Worm (Caenorhabditis elegans) whole organism, young adult: Measurements from ENCODE around the gene F56A11.6.

Experiments
- B0261.1 ChIP-seq: sonication (generic microtip); optimal IDR thresholded peaks from 2 replicates; lab custom pipeline; 2016; ENCODE audit warnings: mild to moderate bottlenecking, missing genetic modification characterization, moderate library complexity, missing compliant biosample characterization
- C06A6.2 ChIP-seq: fragments of 200-800 bp; sonication (Bioruptor generic); conservative IDR thresholded peaks from 2 replicates; pipeline ENCODE4 v1.3.6; 2022; ENCODE audit warnings: missing genetic modification characterization, missing compliant biosample characterization
- F23B12.7 ChIP-seq: sonication (generic microtip); optimal IDR thresholded peaks from 2 replicates; lab custom pipeline; 2017; ENCODE audit warnings: missing genetic modification characterization, mild to moderate bottlenecking, missing compliant biosample characterization, antibody characterized with exemption, moderate library complexity; ENCODE audit not compliant: insufficient read depth
- F33H1.4 ChIP-seq: fragments of 200-800 bp; sonication (Bioruptor generic); IDR thresholded peaks from 2 replicates; pipeline ENCODE4 v1.3.6; 2022; ENCODE audit warnings: missing genetic modification reagents, missing genetic modification characterization, missing compliant biosample characterization
- F37B4.10 ChIP-seq: fragments of 200-800 bp; sonication (Bioruptor generic); IDR thresholded peaks from 2 replicates; pipeline ENCODE4 v1.3.6; 2022; ENCODE audit warnings: missing genetic modification characterization, missing compliant biosample characterization
- F39B2.1 ChIP-seq: fragments of 200-800 bp; sonication (Bioruptor generic); IDR thresholded peaks from 2 replicates; pipeline ENCODE4 v1.3.6; 2022; ENCODE audit warnings: missing genetic modification reagents, missing genetic modification characterization, missing compliant biosample characterization
- F52B5.7 ChIP-seq: sonication (generic microtip); optimal IDR thresholded peaks from 2 replicates; lab custom pipeline; 2016; ENCODE audit warnings: mild to moderate bottlenecking, missing genetic modification characterization, missing compliant biosample characterization
- K11D2.4 ChIP-seq: fragments of 200-800 bp; sonication (Bioruptor generic); IDR thresholded peaks from 2 replicates; pipeline ENCODE4 v1.3.6; 2022; ENCODE audit warnings: missing genetic modification reagents, missing genetic modification characterization, missing compliant biosample characterization
- atf-7 ChIP-seq: sonication (generic microtip); optimal IDR thresholded peaks from 2 replicates; lab custom pipeline; 2017; ENCODE audit warnings: mild to moderate bottlenecking, missing genetic modification characterization, missing compliant biosample characterization
- attf-5 ChIP-seq: fragments of 200-800 bp; sonication (Bioruptor generic); optimal IDR thresholded peaks from 2 replicates; lab custom pipeline; 2018; ENCODE audit warnings: mild to moderate bottlenecking, missing genetic modification characterization, missing compliant biosample characterization
- attf-6 ChIP-seq: fragments of 200-800 bp; sonication (Bioruptor generic); IDR thresholded peaks from 2 replicates; pipeline ENCODE4 v1.3.6; 2022; ENCODE audit warnings: missing genetic modification reagents, missing genetic modification characterization, missing compliant biosample characterization
- bed-1 ChIP-seq: fragments of 200-800 bp; sonication (Bioruptor generic); IDR thresholded peaks from 2 replicates; pipeline ENCODE4 v1.3.6; 2022; ENCODE audit warnings: missing genetic modification reagents, missing genetic modification characterization, missing compliant biosample characterization
- bed-2 ChIP-seq: fragments of 200-800 bp; sonication (Bioruptor generic); IDR thresholded peaks from 2 replicates; pipeline ENCODE4 v1.3.6; 2022; ENCODE audit warnings: missing genetic modification reagents, missing genetic modification characterization, missing compliant biosample characterization
- cebp-2 ChIP-seq: fragments of 200-800 bp; sonication (Bioruptor generic); IDR thresholded peaks from 2 replicates; pipeline ENCODE4 v1.3.6; 2022; ENCODE audit warnings: missing genetic modification characterization, missing compliant biosample characterization
- ceh-100 ChIP-seq: fragments of 200-800 bp; sonication (Bioruptor generic); IDR thresholded peaks from 2 replicates; pipeline ENCODE4 v1.3.6; 2022; ENCODE audit warnings: missing genetic modification reagents, missing genetic modification characterization, missing compliant biosample characterization
- ceh-58 ChIP-seq: fragments of 200-800 bp; sonication (Bioruptor generic); IDR thresholded peaks from 2 replicates; pipeline ENCODE4 v1.3.6; 2022; ENCODE audit warnings: missing genetic modification characterization, missing compliant biosample characterization
- ceh-79 ChIP-seq: sonication (generic microtip); optimal IDR thresholded peaks from 2 replicates; lab custom pipeline; 2017; ENCODE audit warnings: mild to moderate bottlenecking, missing genetic modification characterization, missing compliant biosample characterization
- ceh-91 ChIP-seq: fragments of 200-800 bp; sonication (Bioruptor generic); IDR thresholded peaks from 2 replicates; pipeline ENCODE4 v1.3.6; 2022; ENCODE audit warnings: missing genetic modification reagents, missing genetic modification characterization, missing compliant biosample characterization
- dpl-1 ChIP-seq: fragments of 150-350 bp; optimal IDR thresholded peaks from 2 replicates; lab custom pipeline; 2014; ENCODE audit warnings: missing biosample characterization, missing genetic modification reagents, missing genetic modification characterization
- egl-44 ChIP-seq: fragments of 200-800 bp; sonication (Bioruptor generic); IDR thresholded peaks from 2 replicates; pipeline ENCODE4 v1.3.6; 2022; ENCODE audit warnings: missing genetic modification reagents, missing genetic modification characterization, missing compliant biosample characterization
- egrh-3 ChIP-seq: fragments of 200-800 bp; sonication (Bioruptor generic); IDR thresholded peaks from 2 replicates; pipeline ENCODE4 v1.3.6; 2022; ENCODE audit warnings: missing genetic modification reagents, missing genetic modification characterization, missing compliant biosample characterization
- him-1 ChIP-seq: sonication (generic microtip); optimal IDR thresholded peaks from 2 replicates; lab custom pipeline; 2016; ENCODE audit warnings: missing genotype, missing genetic modification reagents, missing genetic modification characterization, missing compliant biosample characterization
- hlh-12 ChIP-seq: sonication (generic microtip); optimal IDR thresholded peaks from 2 replicates; lab custom pipeline; 2016; ENCODE audit warnings: missing genetic modification characterization, missing compliant biosample characterization
- hlh-26 ChIP-seq: fragments of 200-800 bp; sonication (Bioruptor generic); conservative IDR thresholded peaks from 2 replicates; pipeline ENCODE4 v1.3.6; 2022; ENCODE audit warnings: missing genetic modification reagents, missing genetic modification characterization, missing compliant biosample characterization
- hmg-20 ChIP-seq: fragments of 200-800 bp; sonication (Bioruptor generic); IDR thresholded peaks from 2 replicates; pipeline ENCODE4 v1.3.6; 2022; ENCODE audit warnings: missing genetic modification reagents, missing genetic modification characterization, missing compliant biosample characterization
- hrde-1 ChIP-seq: sonication (generic microtip); optimal IDR thresholded peaks from 2 replicates; lab custom pipeline; 2016; ENCODE audit warnings: missing genetic modification characterization, mild to moderate bottlenecking, missing compliant biosample characterization, moderate library complexity, missing genotype, missing genetic modification reagents, borderline replicate concordance
- hsf-1 ChIP-seq: fragments of 200-800 bp; sonication (Bioruptor generic); IDR thresholded peaks from 2 replicates; pipeline ENCODE4 v1.3.6; 2022; ENCODE audit warnings: missing genetic modification reagents, missing genetic modification characterization, missing compliant biosample characterization
- lir-1 ChIP-seq: fragments of 200-800 bp; sonication (Bioruptor generic); conservative IDR thresholded peaks from 2 replicates; pipeline ENCODE4 v1.3.6; 2022; ENCODE audit warnings: missing genetic modification reagents, missing genetic modification characterization, missing compliant biosample characterization
- lsl-1 ChIP-seq: fragments of 200-800 bp; sonication (Bioruptor generic); optimal IDR thresholded peaks from 2 replicates; lab custom pipeline; 2018; ENCODE audit warnings: mild to moderate bottlenecking, missing genetic modification characterization, moderate library complexity, missing compliant biosample characterization
- madf-6 ChIP-seq: fragments of 200-800 bp; sonication (Bioruptor generic); IDR thresholded peaks from 2 replicates; pipeline ENCODE4 v1.3.6; 2022; ENCODE audit warnings: missing genetic modification reagents, missing genetic modification characterization, missing compliant biosample characterization
- madf-8 ChIP-seq: fragments of 200-800 bp; sonication (Bioruptor generic); conservative IDR thresholded peaks from 2 replicates; pipeline ENCODE4 v1.3.6; 2022; ENCODE audit warnings: missing genetic modification reagents, missing genetic modification characterization, missing compliant biosample characterization
- nfyb-1 ChIP-seq: fragments of 200-800 bp; sonication (Bioruptor generic); IDR thresholded peaks from 2 replicates; pipeline ENCODE4 v1.3.6; 2022; ENCODE audit warnings: missing genetic modification reagents, missing genetic modification characterization, missing compliant biosample characterization
- nhr-120 ChIP-seq: fragments of 200-800 bp; sonication (Bioruptor generic); IDR thresholded peaks from 2 replicates; pipeline ENCODE4 v1.3.6; 2022; ENCODE audit warnings: missing genetic modification characterization, missing compliant biosample characterization
- nhr-179 ChIP-seq: sonication (generic microtip); optimal IDR thresholded peaks from 2 replicates; lab custom pipeline; 2016; ENCODE audit warnings: mild to moderate bottlenecking, missing genetic modification characterization, missing compliant biosample characterization
- nhr-27 ChIP-seq: fragments of 200-800 bp; sonication (Bioruptor generic); optimal IDR thresholded peaks from 2 replicates; lab custom pipeline; 2018; ENCODE audit warnings: mild to moderate bottlenecking, missing genetic modification characterization, moderate library complexity, missing compliant biosample characterization
- nhr-80 ChIP-seq: sonication (generic microtip); optimal IDR thresholded peaks from 2 replicates; lab custom pipeline; 2016; ENCODE audit warnings: missing genetic modification characterization, missing compliant biosample characterization
- pbrm-1 ChIP-seq: fragments of 200-800 bp; sonication (Bioruptor generic); IDR thresholded peaks from 2 replicates; pipeline ENCODE4 v1.3.6; 2022; ENCODE audit warnings: missing genetic modification reagents, missing genetic modification characterization, missing compliant biosample characterization
- pha-4 ChIP-seq: fragments of 150-350 bp; sonication (generic microtip); optimal IDR thresholded peaks from 2 replicates; lab custom pipeline; 2014; ENCODE audit warnings: missing biosample characterization, missing genetic modification reagents, missing genetic modification characterization
- rec-8 ChIP-seq, 2 experiments: sonication (generic microtip); optimal IDR thresholded peaks; 2 replicates each; lab custom pipeline; 2016; ENCODE audit warnings: mild to moderate bottlenecking in 2 of 2, missing genetic modification characterization in 2 of 2, missing genetic modification reagents in 2 of 2, missing genotype in 2 of 2, missing biosample characterization in 1 of 2, missing compliant biosample characterization in 1 of 2, moderate library complexity in 1 of 2
- sdz-38 ChIP-seq: sonication (generic microtip); optimal IDR thresholded peaks from 2 replicates; lab custom pipeline; 2016; ENCODE audit warnings: missing genotype, missing genetic modification characterization, missing compliant biosample characterization
- sptf-2 ChIP-seq: fragments of 200-800 bp; sonication (Bioruptor generic); optimal IDR thresholded peaks from 2 replicates; lab custom pipeline; 2018; ENCODE audit warnings: mild to moderate bottlenecking, missing genetic modification characterization, missing compliant biosample characterization
- tbp1 ChIP-seq: fragments of 200-800 bp; sonication (Bioruptor generic); optimal IDR thresholded peaks from 2 replicates; lab custom pipeline; 2018; ENCODE audit warnings: mild to moderate bottlenecking, missing genetic modification characterization, missing compliant biosample characterization
- tbx-9 ChIP-seq: sonication (generic microtip); optimal IDR thresholded peaks from 2 replicates; lab custom pipeline; 2016; ENCODE audit warnings: borderline replicate concordance, missing genetic modification characterization, inconsistent platforms, missing compliant biosample characterization
- tlf-1 ChIP-seq: fragments of 200-800 bp; sonication (Bioruptor generic); optimal IDR thresholded peaks from 2 replicates; lab custom pipeline; 2018; ENCODE audit warnings: mild to moderate bottlenecking, missing genetic modification characterization, missing compliant biosample characterization
- unc-130 ChIP-seq: sonication (generic microtip); optimal IDR thresholded peaks from 2 replicates; lab custom pipeline; 2016; ENCODE audit warnings: missing genetic modification reagents, missing genetic modification characterization, missing compliant biosample characterization
- zfh-2 ChIP-seq: fragments of 200-800 bp; sonication (Bioruptor generic); conservative IDR thresholded peaks from 2 replicates; pipeline ENCODE4 v1.3.6; 2022; ENCODE audit warnings: missing genetic modification reagents, missing genetic modification characterization, missing compliant biosample characterization
- zim-3 ChIP-seq: sonication (generic microtip); optimal IDR thresholded peaks from 2 replicates; lab custom pipeline; 2017; ENCODE audit warnings: mild to moderate bottlenecking, missing genetic modification characterization, moderate library complexity, missing compliant biosample characterization
- ztf-22 ChIP-seq: fragments of 200-800 bp; sonication (Bioruptor generic); optimal IDR thresholded peaks from 2 replicates; lab custom pipeline; 2018; ENCODE audit warnings: mild to moderate bottlenecking, missing genetic modification characterization, moderate library complexity, missing compliant biosample characterization
- ztf-25 ChIP-seq: fragments of 200-800 bp; sonication (Bioruptor generic); IDR thresholded peaks from 2 replicates; pipeline ENCODE4 v1.3.6; 2022; ENCODE audit warnings: missing genetic modification reagents, missing genetic modification characterization, missing compliant biosample characterization

The F56A11.6 gene

ce11 chrIV:620324-620723 lies 38.3 kb upstream of the F56A11.6 start (continued):
- TF ChIP-seq madf-8 (GFP tag; lab: Robert Waterston, UW) = no peak
- TF ChIP-seq nhr-120 (GFP tag; lab: Robert Waterston, UW) = no peak
- TF ChIP-seq lsl-1 (GFP tag; lab: Kevin White, UChicago) = peak; percentile 26
- TF ChIP-seq egl-44 (GFP tag; lab: Robert Waterston, UW) = peak; percentile 75; the same call in 1 of the 2 replicates
- no peak for TF ChIP-seq ceh-79 (tag; lab: Kevin White, UChicago)
- 0 out of 2 replicates have a peak, but pooled peaks have one; percentile 26 for TF ChIP-seq ceh-100 (GFP tag; lab: Robert Waterston, UW)
- TF ChIP-seq hsf-1 (GFP tag; lab: Robert Waterston, UW) = no peak
- peak; percentile 19; the same call in 1 of the 2 replicates for TF ChIP-seq F33H1.4 (GFP tag; lab: Robert Waterston, UW)
- TF ChIP-seq attf-5 (GFP tag; lab: Kevin White, UChicago) = peak; percentile 9
- no peak for TF ChIP-seq tlf-1 (GFP tag; lab: Kevin White, UChicago)
- TF ChIP-seq bed-2 (GFP tag; lab: Robert Waterston, UW) = no peak
- peak; percentile 9 for TF ChIP-seq atf-7 (tag; lab: Kevin White, UChicago)
- no peak for TF ChIP-seq hrde-1
- no peak for TF ChIP-seq ceh-58 (GFP tag; lab: Robert Waterston, UW)
- no peak for TF ChIP-seq tbx-9
- no peak for TF ChIP-seq nhr-80 (tag; lab: Kevin White, UChicago)
- no peak for TF ChIP-seq nhr-179 (tag; lab: Kevin White, UChicago)
- peak; percentile 27; the same call in 1 of the 2 replicates for TF ChIP-seq hmg-20 (GFP tag; lab: Robert Waterston, UW)
- TF ChIP-seq madf-6 (GFP tag; lab: Robert Waterston, UW) = 0 out of 2 replicates have a peak, but pooled peaks have one; percentile 33
- TF ChIP-seq hlh-12 = peak; percentile 45
- TF ChIP-seq ceh-91 (GFP tag; lab: Robert Waterston, UW) = no peak
- TF ChIP-seq ztf-22 (GFP tag; lab: Kevin White, UChicago) = no peak
- TF ChIP-seq pha-4 (tag; lab: Kevin White, UChicago) = no peak
- TF ChIP-seq cebp-2 (GFP tag; lab: Robert Waterston, UW) = no peak
- TF ChIP-seq nhr-27 (tag; lab: Kevin White, UChicago) = no peak
- no peak for TF ChIP-seq F37B4.10 (GFP tag; lab: Robert Waterston, UW)
- TF ChIP-seq pbrm-1 = peak; percentile 67; the same call in 1 of the 2 replicates
- TF ChIP-seq tbp1 (GFP tag; lab: Kevin White, UChicago) = peak; percentile 94
- 0 out of 2 replicates have a peak, but pooled peaks have one; percentile 11 for TF ChIP-seq C06A6.2 (GFP tag; lab: Robert Waterston, UW)
- no peak for TF ChIP-seq zfh-2 (GFP tag; lab: Robert Waterston, UW)
- TF ChIP-seq B0261.1 (tag; lab: Kevin White, UChicago) = peak; percentile 85
- TF ChIP-seq sdz-38 = no peak
- no peak for TF ChIP-seq attf-6 (GFP tag; lab: Robert Waterston, UW)
- TF ChIP-seq hlh-26 (GFP tag; lab: Robert Waterston, UW) = no peak
- TF ChIP-seq nfyb-1 (GFP tag; lab: Robert Waterston, UW) = peak; percentile 76; the same call in 1 of the 2 replicates
- TF ChIP-seq lir-1 (GFP tag; lab: Robert Waterston, UW) = no peak
- TF ChIP-seq him-1 (tag; lab: Kevin White, UChicago) = peak; percentile 75
- TF ChIP-seq dpl-1 (GFP tag; lab: Kevin White, UChicago) = no peak
- peak; percentile 48; the same call in 1 of the 2 replicates for TF ChIP-seq K11D2.4
- peak; percentile 38 for TF ChIP-seq F52B5.7 (tag; lab: Kevin White, UChicago)
- no peak for TF ChIP-seq egrh-3 (GFP tag; lab: Robert Waterston, UW)
- TF ChIP-seq unc-130 (GFP tag; lab: Kevin White, UChicago) = peak; percentile 33
- no peak for TF ChIP-seq sptf-2 (GFP tag; lab: Kevin White, UChicago)
- TF ChIP-seq rec-8 (tag; optimal IDR thresholded peaks at IDR 0.05; lab: Kevin White, UChicago) = peak; percentile 30 to 47
- TF ChIP-seq F23B12.7 (tag; lab: Kevin White, UChicago) = peak; percentile 86
- no peak for TF ChIP-seq F39B2.1 (GFP tag; lab: Robert Waterston, UW)
- TF ChIP-seq zim-3 (tag; lab: Kevin White, UChicago) = peak; percentile 82
- no peak for TF ChIP-seq bed-1 (GFP tag; lab: Robert Waterston, UW)
- peak; percentile 68; the same call in 1 of the 2 replicates for TF ChIP-seq ztf-25 (GFP tag; lab: Robert Waterston, UW)
